Worm (Caenorhabditis elegans) whole organism, L4 larva: ENCODE data around the gene atx-3.

ENCODE experiments used
- F37D6.2 ChIP-seq: sonication (generic microtip); optimal IDR thresholded peaks from 2 replicates; lab custom pipeline; 2016; ENCODE audit warnings: mild to moderate bottlenecking, missing genetic modification characterization, missing compliant biosample characterization
- R02D3.7 ChIP-seq: fragments of 150-350 bp; sonication (generic microtip); optimal IDR thresholded peaks from 3 replicates; lab custom pipeline; 2014; ENCODE audit warnings: missing biosample characterization, missing genetic modification characterization
- aly-2 ChIP-seq: sonication (generic microtip); optimal IDR thresholded peaks from 2 replicates; lab custom pipeline; 2018; ENCODE audit warnings: missing biosample characterization, missing genetic modification characterization
- attf-4 ChIP-seq: sonication (generic microtip); optimal IDR thresholded peaks from 3 replicates; lab custom pipeline; 2017; ENCODE audit warnings: missing biosample characterization, missing genetic modification characterization
- daf-8 ChIP-seq: fragments of 200-800 bp; sonication (Bioruptor generic); IDR thresholded peaks from 2 replicates; pipeline ENCODE4 v1.3.6; 2022; ENCODE audit warnings: missing genetic modification characterization, missing compliant biosample characterization
- egl-27 ChIP-seq: sonication (generic microtip); optimal IDR thresholded peaks from 3 replicates; lab custom pipeline; 2017; ENCODE audit warnings: missing biosample characterization, missing genetic modification reagents, missing genetic modification characterization
- lsy-2 ChIP-seq, 2 experiments: fragments of 150-350 bp in 1 of 2; sonication (generic microtip) in 1 of 2; optimal IDR thresholded peaks; 2 replicates each; lab custom pipeline; 2014 to 2017; ENCODE audit warnings: missing biosample characterization in 2 of 2, missing genetic modification characterization in 2 of 2
- nhr-102 ChIP-seq: sonication (generic microtip); optimal IDR thresholded peaks from 2 replicates; lab custom pipeline; 2016; ENCODE audit warnings: mild to moderate bottlenecking, missing genetic modification characterization, moderate library complexity, missing compliant biosample characterization
- nhr-25 ChIP-seq: sonication (generic microtip); optimal IDR thresholded peaks from 2 replicates; lab custom pipeline; 2017; ENCODE audit warnings: missing genetic modification characterization, mild to moderate bottlenecking, missing compliant biosample characterization, antibody characterized with exemption, moderate library complexity, borderline replicate concordance; ENCODE audit not compliant: insufficient read depth
- pha-4 ChIP-seq, 2 experiments: fragments of 150-350 bp in 1 of 2; fragments of 200-800 bp in 1 of 2; sonication (Bioruptor generic) in 1 of 2; IDR thresholded peaks in 1 of 2; optimal IDR thresholded peaks in 1 of 2; 2 replicates each; pipeline versions ENCODE4 v1.3.6 to Lab custom; 2014 to 2022; ENCODE audit warnings: missing genetic modification characterization in 2 of 2, missing genetic modification reagents in 2 of 2, missing biosample characterization in 1 of 2, missing compliant biosample characterization in 1 of 2

ce11 chrV:15533096-15533495 is 44.1 kb downstream of the atx-3 start, which contains the start of gene F21A3.11:
- TF ChIP-seq pha-4 (GFP tag; IDR thresholded peaks at IDR 0.05; lab: Robert Waterston, UW), result no peak
- TF ChIP-seq pha-4 (tag; optimal IDR thresholded peaks at IDR 0.05; lab: Kevin White, UChicago), result no peak
- TF ChIP-seq egl-27, result no peak
- TF ChIP-seq R02D3.7 (tag; lab: Kevin White, UChicago), result no peak
- TF ChIP-seq aly-2 (tag; lab: Kevin White, UChicago), result no peak
- no peak for TF ChIP-seq attf-4 (tag; lab: Kevin White, UChicago)
- no peak for TF ChIP-seq nhr-25 (tag; lab: Kevin White, UChicago)
- no peak for TF ChIP-seq nhr-102 (tag; lab: Kevin White, UChicago)
- no peak for TF ChIP-seq lsy-2 (tag; optimal IDR thresholded peaks at IDR 0.05; lab: Kevin White, UChicago)
- no peak for TF ChIP-seq F37D6.2 (tag; lab: Kevin White, UChicago)
- no peak for TF ChIP-seq daf-8 (GFP tag; lab: Robert Waterston, UW)
